Fruit fly (Drosophila melanogaster) Kc167 (cell line): ENCODE results near the gene CG13933.

ENCODE experiments used
- Myc ChIP-seq: fragments of >200 bp; optimal IDR thresholded peaks from 2 replicates; lab custom pipeline; 2017; ENCODE audit warnings: missing external identifiers
- Sin3A ChIP-seq: fragments of >200 bp; optimal IDR thresholded peaks from 2 replicates; lab custom pipeline; 2018; ENCODE audit warnings: missing external identifiers
- h ChIP-seq: fragments of >200 bp; optimal IDR thresholded peaks from 3 replicates; lab custom pipeline; 2018; ENCODE audit warnings: missing external identifiers
- insv ChIP-seq: fragments of >200 bp; optimal IDR thresholded peaks from 3 replicates; lab custom pipeline; 2018; ENCODE audit warnings: missing external identifiers
- psq ChIP-seq: fragments of >200 bp; optimal IDR thresholded peaks from 2 replicates; lab custom pipeline; 2017; ENCODE audit warnings: missing external identifiers
- ttk ChIP-seq: sonication (Bioruptor generic); optimal IDR thresholded peaks from 2 replicates; lab custom pipeline; 2017; ENCODE audit warnings: missing external identifiers

The CG13933 gene

DNA sequence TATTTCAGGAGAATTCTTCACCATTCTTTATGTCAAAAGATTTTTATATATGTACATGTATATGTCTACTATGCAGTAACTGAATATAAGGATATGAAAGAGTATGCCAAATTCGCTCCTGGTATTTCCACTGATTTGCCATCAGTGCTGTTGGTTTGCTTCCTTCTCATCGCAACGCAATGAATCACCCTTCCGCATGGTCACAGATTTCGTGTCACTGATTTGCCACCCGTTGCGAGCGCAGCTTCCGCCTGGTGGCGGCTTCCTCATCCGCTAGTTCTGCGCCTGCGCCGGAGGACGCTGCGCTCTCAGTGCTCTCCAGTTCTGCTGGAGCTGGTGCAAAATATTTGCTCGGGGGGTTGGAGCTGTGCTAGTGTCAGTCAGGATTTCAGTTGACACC lies 26.7 kb downstream of the CG13933 start:
- no peak for TF ChIP-seq psq (lab: Kevin White, UChicago)
- no peak for TF ChIP-seq Myc
- TF ChIP-seq ttk (lab: Kevin White, UChicago): no peak
- no peak for TF ChIP-seq Sin3A (lab: Kevin White, UChicago)
- TF ChIP-seq insv (lab: Kevin White, UChicago): no peak
- no peak for TF ChIP-seq h (lab: Kevin White, UChicago)

DNA sequence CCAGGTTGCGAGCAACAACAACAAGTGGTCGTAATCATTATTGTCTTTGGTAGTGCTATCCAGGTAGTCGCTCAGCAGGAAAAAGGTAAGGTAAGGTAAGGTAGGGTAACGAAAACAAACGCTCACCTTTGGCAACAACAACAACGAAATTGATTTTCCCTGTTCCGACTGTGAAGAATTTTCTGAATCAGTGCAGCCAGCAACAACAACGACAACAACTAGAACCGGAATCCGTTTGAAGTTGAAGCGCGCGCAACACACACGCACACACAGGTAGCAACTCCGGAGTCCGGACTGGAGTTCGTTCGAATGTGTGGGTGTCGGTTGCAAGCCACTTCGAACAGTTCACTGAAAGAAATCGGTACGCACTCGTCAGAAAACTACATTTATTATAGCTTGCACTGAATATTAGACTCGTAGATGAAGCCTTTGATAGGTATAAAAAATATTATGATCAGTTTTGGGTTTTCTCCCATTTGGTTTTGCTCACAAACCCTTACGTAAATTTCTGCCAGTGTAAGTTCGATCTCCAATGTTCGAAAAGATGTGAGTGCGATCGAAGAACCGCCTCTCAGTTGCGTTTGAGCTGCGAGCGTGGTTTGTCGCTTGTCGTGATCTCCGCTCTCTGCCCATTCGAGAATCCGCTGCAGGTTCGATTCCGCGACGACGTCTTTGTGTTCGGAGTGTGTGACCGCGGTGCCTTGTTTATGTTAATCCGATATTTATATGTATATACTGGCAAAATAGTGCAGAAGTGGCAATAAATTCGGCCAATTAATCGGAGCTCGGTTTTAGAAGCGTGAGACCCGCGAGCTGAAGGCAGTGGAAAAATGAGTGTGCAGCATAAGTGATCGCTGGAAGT lies 28.4 kb downstream of the CG13933 start, which contains the start of gene CG13921:
Gene CG13921 (plus strand): TSS at position 570 of the 862 bp plus-strand sequence.
- TF ChIP-seq insv (lab: Kevin White, UChicago): no peak
- no peak for TF ChIP-seq Sin3A (lab: Kevin White, UChicago)
- no peak for TF ChIP-seq ttk (lab: Kevin White, UChicago)
- no peak for TF ChIP-seq h (lab: Kevin White, UChicago)
- no peak for TF ChIP-seq Myc

DNA sequence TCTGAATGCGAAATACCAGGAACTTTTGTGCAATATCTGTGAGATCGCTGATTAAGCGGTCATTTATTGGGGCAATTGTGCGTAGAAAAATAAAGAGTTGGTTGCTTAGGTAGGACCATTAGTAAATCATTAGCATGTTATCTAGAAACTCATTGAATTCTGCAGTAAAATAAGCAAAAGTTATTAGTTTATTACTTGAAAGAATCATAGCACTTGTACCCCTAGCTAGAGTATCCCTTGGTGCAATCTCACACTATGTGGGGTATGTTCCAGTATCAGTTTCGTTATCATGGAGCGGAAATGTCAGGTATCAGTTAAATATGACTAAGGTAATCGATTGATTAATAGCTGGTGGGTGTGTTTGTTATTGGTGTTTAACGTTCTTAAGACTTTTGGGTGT lies 29.5 kb downstream of the CG13933 start:
- TF ChIP-seq Myc (no peak), ttk (lab: Kevin White, UChicago) (no peak), psq (lab: Kevin White, UChicago) (no peak), Sin3A (lab: Kevin White, UChicago) (no peak), h (lab: Kevin White, UChicago) (no peak), insv (lab: Kevin White, UChicago) (no peak)

DNA sequence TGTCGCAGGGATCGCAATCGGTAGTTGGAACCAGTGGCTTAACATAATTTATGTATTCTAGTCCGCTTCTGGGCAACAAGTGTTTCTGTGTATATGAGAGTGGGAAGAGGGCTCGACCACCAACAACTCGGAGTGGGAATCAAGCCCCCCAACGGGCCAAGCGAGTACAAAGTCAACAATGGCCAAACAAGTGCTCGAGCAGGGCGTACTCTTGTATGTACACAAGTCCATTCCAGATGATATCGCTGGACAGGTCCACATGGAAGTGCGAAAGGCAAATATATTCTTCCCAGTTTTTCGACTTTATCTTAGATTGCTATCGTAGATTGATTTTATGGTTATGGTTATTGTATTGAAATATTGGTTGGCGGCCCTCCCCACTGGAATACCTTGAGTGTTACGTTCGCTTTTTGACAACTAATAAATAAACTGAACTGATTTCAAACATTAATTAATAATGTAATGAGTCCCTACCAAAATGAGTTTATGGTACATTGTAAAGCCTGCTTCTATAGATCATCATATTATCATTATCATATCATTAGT lies 32.3 kb downstream of the CG13933 start:
- TF ChIP-seq psq (lab: Kevin White, UChicago): no peak
- no peak for TF ChIP-seq insv (lab: Kevin White, UChicago)
- no peak for TF ChIP-seq Myc
- TF ChIP-seq ttk (lab: Kevin White, UChicago): no peak
- TF ChIP-seq h (lab: Kevin White, UChicago): no peak
- no peak for TF ChIP-seq Sin3A (lab: Kevin White, UChicago)

DNA sequence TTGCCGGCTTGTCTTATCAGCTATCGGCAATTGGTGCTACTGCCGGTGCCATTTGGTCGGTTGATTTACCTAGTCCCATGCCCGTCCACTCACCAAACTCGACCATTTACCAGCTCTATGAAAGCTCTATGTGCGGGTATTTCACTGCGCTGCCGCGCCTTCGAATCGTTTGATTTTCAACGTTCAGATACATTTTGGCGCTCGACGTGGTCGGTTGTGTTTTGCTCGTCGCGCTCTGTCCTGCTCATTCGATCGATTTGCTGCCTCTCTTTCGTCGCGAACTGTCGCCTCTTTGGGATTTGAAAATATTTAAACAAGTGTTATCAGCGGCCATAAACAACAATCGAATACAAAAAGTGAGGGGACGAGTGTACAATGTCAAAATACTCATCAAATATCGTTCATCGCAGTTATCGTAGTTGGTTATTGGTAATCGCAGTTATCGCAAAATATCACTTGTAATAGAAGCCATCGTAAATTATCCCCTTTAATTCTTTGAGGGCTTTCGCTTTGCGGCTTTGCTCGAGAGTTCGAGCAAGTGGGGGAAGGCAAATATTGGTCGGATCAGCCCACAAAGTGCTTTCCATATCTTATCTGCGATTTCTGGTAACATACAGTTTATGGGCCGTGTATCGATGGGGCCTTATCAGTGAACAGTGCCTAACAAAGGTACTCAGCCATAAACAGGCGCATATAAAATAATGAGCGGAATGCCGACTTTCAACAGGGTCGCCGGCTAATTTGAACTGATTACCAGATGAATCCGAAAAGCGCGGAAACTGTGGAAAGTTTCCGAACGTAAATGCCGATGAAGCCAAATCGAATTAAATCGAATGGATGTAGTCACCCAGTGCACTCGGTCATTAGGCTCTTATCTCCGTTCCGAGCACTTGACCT lies 33.0 kb downstream of the CG13933 start:
- TF ChIP-seq ttk (lab: Kevin White, UChicago) (no peak), insv (lab: Kevin White, UChicago) (no peak), h (lab: Kevin White, UChicago) (no peak), Myc (no peak), Sin3A (lab: Kevin White, UChicago) (no peak), psq (lab: Kevin White, UChicago) (no peak)

DNA sequence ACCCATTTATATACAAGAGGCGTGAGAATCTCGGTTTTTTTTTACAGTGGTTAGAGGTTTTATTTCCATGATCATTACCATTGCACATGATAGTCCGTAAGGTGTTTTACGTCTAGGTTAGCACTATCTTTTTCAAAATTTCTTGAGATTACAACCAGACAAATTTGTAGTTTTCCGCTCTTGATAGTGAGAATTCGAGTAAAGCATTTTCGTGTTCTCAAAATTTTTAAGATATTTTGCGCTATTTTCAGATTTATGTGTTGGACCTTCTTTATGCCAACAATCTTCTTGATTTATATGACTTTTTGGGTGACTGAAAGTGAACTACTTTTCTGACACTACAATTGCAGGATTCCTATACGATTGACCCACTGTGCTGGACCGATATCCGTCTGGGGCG lies 33.8 kb downstream of the CG13933 start:
- no peak for TF ChIP-seq ttk (lab: Kevin White, UChicago)
- no peak for TF ChIP-seq insv (lab: Kevin White, UChicago)
- no peak for TF ChIP-seq Sin3A (lab: Kevin White, UChicago)
- no peak for TF ChIP-seq psq (lab: Kevin White, UChicago)
- no peak for TF ChIP-seq h (lab: Kevin White, UChicago)
- no peak for TF ChIP-seq Myc

DNA sequence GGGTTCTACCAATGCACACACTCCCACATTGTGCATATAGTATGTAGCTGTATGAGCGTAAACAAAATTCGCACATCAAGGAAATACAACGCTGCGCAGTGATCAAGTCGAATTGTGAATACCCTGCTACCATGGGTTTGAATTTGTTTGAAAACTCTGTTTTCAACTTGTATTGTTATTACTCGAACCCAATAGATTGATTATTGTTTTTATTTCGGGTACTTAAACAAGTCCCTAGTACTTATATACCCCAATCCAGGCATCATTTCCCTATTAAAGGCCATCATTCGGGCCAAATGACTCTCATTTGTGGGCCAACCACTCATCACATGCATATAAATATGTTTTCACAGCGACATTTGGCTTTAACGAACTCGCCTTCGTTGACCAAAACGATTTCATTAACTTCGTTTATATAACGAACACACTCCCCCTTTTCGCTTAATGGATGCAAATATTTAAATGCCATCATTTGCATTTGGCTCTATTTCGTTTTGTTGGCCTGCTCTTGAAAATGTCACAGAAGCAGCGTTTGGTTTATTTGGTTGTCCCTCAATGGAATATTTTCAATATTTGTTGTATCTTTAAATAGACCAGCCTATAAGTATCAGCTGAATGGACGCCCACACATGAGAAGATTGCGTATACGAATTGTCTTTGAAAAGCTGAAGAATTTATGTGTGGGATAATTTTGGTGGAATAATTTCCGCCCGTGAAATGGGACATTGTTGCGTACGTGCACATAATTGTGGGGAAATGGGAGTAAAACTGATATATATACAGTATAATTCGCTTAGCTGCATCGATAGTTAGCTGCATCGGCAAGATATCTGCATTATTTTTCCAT lies 34.6 kb downstream of the CG13933 start:
- TF ChIP-seq ttk (lab: Kevin White, UChicago) (no peak), Sin3A (lab: Kevin White, UChicago) (no peak), Myc (no peak), insv (lab: Kevin White, UChicago) (no peak), h (lab: Kevin White, UChicago) (no peak), psq (lab: Kevin White, UChicago) (no peak)

DNA sequence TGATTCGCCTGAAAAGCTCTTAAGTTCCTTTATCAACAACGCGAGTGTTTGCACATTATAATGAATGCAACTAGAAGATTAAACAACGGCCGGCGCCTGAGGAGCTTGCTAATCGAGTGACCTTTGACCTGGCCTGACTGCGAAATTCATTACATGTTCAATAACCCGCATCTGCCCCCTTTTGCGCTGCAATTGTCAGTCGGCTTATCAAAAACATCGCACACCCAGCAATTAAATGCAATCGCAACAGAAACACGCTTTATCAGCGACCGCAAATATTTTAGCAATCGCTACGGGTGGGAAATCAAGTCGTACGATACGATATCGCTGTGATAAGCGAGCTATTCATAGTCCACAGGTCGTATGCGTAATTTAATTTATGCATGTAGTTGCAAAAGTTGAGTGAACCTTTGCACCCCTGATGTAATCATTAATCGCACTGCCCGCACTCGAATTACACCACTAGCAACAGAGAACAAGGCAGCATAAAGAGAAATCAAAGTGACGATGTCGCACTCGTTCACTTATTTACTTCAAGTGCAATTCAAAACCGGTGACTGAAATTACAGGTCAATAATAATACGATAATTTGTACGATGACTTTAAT lies 35.3 kb downstream of the CG13933 start:
- TF ChIP-seq insv (lab: Kevin White, UChicago): no peak
- TF ChIP-seq psq (lab: Kevin White, UChicago): no peak
- TF ChIP-seq h (lab: Kevin White, UChicago): no peak
- no peak for TF ChIP-seq ttk (lab: Kevin White, UChicago)

DNA sequence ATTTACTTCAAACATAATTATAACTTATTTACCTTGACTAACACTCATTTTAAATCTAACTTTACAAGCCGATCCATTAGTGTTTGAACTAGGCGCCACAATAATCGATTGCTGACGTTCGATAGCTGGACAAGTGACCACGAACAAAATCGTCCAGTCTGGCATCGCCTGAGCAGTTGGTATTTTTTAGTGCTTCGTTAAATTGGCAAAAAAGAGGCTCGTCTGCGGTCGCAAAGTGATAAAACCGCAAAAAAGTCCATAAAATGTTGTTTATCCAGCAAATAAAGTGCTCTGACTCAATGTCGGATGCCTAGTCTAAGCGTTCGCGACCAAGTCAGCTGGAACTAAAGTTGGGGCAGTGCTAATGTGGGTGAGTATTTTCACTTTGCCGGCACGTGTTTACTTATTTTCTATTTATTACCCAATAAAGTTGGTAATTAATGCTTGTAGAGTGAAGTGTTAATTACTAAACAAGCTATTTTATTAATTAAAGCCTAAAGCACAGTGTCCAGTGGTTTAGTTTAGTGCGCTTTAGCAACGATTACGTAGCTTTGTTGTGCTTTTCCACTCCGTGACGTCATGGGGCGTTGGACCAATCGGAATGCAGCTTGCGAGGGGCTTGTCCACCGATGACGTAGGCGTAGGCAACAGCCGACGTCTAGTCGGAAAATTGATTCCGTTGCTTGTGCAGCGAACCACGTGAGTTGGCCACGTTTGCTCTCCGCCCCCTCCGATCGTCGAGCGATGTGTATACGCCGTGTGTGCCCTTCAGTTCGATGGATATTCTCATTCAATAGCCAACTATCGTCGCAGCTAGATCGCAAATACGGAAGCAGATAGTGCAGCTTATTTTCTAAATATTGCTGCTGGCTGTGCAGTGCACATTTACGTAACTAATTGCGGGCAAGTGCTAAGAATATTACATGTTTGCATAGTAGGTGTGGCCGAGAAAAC lies 36.3 kb downstream of the CG13933 start, which contains the start of gene Gk2:
Gene Gk2 (plus strand): TSS at position 33 of the 954 bp plus-strand sequence.
- TF ChIP-seq psq (lab: Kevin White, UChicago): no peak
- no peak for TF ChIP-seq insv (lab: Kevin White, UChicago)
- no peak for TF ChIP-seq Myc
